Worm (Caenorhabditis elegans) whole organism, L4/young adult: ENCODE measurements around the gene K07H8.8.

Experiments used
- W03F9.2 ChIP-seq: fragments of 150-350 bp; optimal IDR thresholded peaks from 2 replicates; lab custom pipeline; 2014; ENCODE audit warnings: missing biosample characterization, missing genetic modification characterization
- dao-5 ChIP-seq: sonication (generic microtip); optimal IDR thresholded peaks from 2 replicates; lab custom pipeline; 2016; ENCODE audit warnings: missing genotype, missing genetic modification characterization, moderate library complexity, missing compliant biosample characterization
- him-1 ChIP-seq: sonication (generic microtip); optimal IDR thresholded peaks from 2 replicates; lab custom pipeline; 2016; ENCODE audit warnings: missing genotype, missing genetic modification reagents, missing genetic modification characterization, missing compliant biosample characterization

K07H8.8 gene

DNA sequence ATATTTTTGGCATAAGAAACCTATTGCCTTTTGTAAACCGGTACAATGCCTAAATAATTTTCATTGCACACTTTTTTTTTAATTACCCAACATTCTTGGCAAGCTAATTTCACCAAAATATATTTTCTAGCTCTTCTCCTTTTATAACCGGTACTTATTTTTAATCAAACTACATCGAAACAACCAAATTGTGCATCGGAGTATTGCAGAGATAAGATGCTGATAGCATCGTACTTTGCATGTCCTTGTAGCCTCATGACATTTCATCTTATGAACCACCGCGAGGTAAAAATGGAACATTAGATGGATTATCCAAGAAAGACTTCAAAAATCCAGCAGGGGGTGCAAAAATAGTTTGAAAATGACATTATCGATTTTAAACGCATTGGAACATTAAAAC, 13.0 kb downstream of the K07H8.8 start:
- no peak for TF ChIP-seq him-1 (tag; lab: Kevin White, UChicago)
- no peak for TF ChIP-seq dao-5 (tag; lab: Kevin White, UChicago)
- TF ChIP-seq W03F9.2 (tag; lab: Kevin White, UChicago) = no peak

DNA sequence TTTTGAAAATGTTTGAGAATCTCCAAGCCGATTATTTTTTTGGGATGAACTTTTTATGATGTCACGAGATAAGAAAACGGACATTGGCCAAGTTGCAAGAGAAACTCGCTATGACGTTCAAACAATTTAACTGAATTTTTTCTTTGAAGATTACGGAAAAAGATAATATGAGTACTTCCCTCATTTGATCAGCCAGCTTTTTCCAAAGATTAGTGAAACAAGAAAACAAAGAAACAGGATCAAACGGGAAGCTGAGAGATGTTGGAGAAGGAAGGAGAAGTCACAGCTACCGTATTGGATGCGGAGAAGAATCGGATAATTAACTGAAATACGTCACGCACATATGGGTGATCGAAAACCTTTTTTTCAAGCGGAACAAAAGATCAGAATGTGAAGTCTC, 14.0 kb downstream of the K07H8.8 start:
- TF ChIP-seq him-1 (tag; lab: Kevin White, UChicago) (no peak), W03F9.2 (tag; lab: Kevin White, UChicago) (no peak), dao-5 (tag; lab: Kevin White, UChicago) (no peak)

DNA sequence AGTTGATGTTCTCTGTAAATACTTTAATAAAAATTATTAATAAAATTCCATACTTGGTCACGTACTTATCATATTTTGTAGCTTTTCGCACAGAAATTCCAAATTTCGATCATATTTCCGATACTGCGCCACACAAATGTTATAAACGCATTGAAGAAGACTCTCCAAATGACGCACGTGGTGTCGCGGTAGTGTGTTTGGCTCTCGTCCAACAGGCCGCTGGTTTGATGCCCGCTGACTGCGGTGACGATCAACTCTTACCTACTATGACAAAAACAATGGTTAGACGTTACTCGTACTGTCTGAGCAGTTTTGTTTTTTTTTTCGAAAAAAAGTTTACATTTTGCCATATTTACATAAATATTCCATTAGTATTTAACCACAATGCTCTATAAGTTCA, 15.4 kb downstream of the K07H8.8 start:
- TF ChIP-seq him-1 (tag; lab: Kevin White, UChicago) = peak; percentile 60
- TF ChIP-seq W03F9.2 (tag; lab: Kevin White, UChicago) = peak; percentile 69
- TF ChIP-seq dao-5 (tag; lab: Kevin White, UChicago) = peak; percentile 91

DNA sequence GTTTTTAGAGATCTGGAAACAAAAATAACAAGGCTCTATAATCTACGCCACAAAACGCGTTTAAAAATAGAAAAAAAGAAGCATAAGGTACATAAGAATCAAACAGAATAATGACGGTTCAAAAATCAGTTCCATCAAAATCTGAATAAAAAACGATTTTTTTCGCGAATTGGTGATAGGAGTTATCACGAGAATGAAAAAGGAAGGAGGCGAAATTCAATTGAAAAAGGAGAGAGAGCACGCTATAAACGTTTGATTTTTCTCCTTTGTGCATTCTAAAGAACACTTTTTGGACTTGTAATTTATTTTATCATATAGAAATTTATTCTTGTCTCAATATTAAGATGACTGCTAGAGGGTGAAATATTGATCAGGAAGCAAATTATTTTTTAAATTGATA, 16.9 kb downstream of the K07H8.8 start:
- TF ChIP-seq him-1 (tag; lab: Kevin White, UChicago) = no peak
- TF ChIP-seq dao-5 (tag; lab: Kevin White, UChicago) = no peak
- no peak for TF ChIP-seq W03F9.2 (tag; lab: Kevin White, UChicago)

DNA sequence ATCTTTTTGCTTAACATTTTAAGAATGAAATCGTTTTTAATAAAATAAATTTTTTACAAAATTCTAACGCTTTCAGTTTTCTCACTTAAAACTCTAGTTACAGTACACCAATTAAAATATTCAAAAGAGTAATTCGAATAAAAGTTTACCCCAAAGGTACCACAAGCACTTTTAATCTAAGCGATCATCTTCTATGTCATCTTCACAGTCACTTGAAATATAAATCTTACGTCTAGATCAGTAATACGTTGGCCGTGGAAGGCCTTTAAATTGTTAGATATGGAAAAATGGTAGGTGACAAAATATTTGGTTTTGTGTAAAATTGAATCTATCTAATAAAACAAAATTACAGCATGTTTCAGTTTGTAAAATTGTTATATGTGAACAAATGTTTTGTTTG, 20.9 kb downstream of the K07H8.8 start:
- TF ChIP-seq dao-5 (tag; lab: Kevin White, UChicago) (no peak), W03F9.2 (tag; lab: Kevin White, UChicago) (no peak), him-1 (tag; lab: Kevin White, UChicago) (no peak)

DNA sequence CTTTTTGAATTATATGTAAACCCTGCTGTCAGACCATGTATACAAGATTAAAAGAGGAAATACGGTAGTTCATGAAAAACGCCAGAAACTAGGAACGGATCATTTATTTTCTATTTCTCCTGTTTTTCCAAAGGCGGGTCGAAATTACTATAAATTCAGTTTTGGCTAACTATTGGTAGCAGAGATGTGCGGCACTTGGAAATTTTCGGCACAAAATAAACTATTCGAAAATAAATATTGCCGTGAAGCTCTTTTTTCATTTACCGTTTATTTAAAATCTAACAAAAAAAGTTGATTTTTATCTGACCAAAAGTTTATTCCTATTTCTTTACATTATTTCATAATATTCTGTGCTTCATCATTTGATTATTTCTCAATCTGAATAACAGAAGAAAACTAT, 24.1 kb downstream of the K07H8.8 start, which contains the start of gene T09A12.1:
Gene T09A12.1, plus strand, starts transcription at position 301 of the 400 bp plus-strand sequence.
- TF ChIP-seq him-1 (tag; lab: Kevin White, UChicago) (no peak), W03F9.2 (tag; lab: Kevin White, UChicago) (no peak), dao-5 (tag; lab: Kevin White, UChicago) (no peak)

DNA sequence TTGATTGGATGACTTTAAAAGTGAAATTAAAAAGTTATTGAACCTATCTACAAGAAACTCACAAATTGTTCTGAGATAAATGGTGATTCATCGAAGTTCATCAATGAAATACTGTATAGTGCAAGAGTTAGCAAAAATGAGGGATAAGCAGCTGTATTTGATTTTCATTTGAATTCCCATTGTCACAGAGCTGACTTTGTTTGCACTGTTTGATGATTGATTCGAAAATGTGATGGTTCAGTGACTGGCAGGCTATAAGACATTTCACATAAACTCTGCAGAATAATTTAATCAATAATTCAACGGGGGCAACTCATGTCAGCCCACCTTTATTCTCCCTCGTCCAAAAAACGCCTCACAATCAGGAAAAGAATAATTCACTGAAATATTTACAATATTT, 24.6 kb downstream of the K07H8.8 start, which contains the start of gene T09A12.8:
Gene T09A12.8, minus strand, starts transcription at position 101 of the 400 bp plus-strand sequence.
- TF ChIP-seq him-1 (tag; lab: Kevin White, UChicago) = no peak
- TF ChIP-seq W03F9.2 (tag; lab: Kevin White, UChicago) = no peak
- no peak for TF ChIP-seq dao-5 (tag; lab: Kevin White, UChicago)

DNA sequence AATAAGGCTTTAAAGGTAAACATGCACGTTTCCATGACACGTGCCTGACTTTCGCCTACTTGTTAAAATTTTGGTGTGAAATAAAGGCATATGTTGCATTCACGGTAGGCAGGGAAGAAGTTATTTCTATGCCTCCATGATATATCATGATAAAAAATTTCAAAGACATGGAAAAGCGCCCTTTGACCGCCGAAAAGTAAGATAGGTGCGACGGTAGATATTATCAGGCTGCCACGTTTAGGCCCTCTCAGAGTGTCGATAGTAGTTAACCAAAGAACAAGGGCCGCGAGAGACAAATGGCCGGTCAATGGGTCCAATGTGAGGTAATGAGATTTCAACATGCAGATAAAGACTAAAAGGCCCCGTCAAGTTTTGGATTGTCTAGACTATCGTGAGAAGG, 25.0 kb downstream of the K07H8.8 start:
- no peak for TF ChIP-seq W03F9.2 (tag; lab: Kevin White, UChicago)
- TF ChIP-seq dao-5 (tag; lab: Kevin White, UChicago) = no peak
- TF ChIP-seq him-1 (tag; lab: Kevin White, UChicago) = no peak

DNA sequence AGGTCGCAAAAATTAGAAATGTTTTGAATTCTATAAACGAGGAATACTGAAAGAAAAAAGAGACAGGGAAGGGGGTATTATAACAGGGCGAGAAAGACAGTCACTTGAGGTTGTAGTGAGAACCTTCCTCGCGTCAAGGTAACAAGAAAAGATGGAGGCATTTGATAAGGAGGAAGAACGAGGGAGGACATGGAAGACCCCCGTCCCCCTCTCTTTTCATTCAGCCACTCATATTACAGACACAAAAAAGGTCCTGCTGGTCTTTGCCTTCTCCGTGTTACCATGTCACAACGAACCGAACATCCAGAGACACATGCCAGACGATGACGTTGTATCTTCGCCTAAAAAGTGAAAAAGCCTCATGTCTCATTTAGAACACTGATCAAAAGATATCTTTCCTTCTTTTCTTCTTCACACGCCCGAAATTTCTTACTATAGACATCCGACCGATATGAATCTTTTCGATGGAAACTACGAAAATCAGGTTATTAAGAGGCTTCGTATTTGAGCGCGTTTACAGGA, 26.8 kb downstream of the K07H8.8 start:
- TF ChIP-seq dao-5 (tag; lab: Kevin White, UChicago) = no peak
- TF ChIP-seq W03F9.2 (tag; lab: Kevin White, UChicago) = no peak
- no peak for TF ChIP-seq him-1 (tag; lab: Kevin White, UChicago)

DNA sequence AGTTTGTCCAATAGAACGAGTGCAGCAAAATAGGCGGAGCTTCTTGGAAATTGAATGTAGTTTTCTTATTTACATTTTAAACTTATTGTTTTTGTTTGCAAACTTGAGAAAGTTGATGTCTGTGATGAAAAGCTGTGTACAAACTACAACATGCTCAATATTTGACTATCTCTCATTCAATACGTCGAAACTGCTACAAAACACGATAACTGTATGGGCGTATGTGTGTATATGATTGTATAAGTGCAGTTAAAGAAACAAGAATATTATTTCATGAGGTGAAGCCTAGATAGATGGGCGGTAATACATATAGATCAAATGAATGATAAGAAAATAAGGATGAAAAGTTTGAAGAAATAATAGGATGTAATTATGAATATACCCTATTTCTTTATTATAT, 28.6 kb downstream of the K07H8.8 start:
- TF ChIP-seq W03F9.2 (tag; lab: Kevin White, UChicago) (no peak), him-1 (tag; lab: Kevin White, UChicago) (no peak), dao-5 (tag; lab: Kevin White, UChicago) (no peak)

DNA sequence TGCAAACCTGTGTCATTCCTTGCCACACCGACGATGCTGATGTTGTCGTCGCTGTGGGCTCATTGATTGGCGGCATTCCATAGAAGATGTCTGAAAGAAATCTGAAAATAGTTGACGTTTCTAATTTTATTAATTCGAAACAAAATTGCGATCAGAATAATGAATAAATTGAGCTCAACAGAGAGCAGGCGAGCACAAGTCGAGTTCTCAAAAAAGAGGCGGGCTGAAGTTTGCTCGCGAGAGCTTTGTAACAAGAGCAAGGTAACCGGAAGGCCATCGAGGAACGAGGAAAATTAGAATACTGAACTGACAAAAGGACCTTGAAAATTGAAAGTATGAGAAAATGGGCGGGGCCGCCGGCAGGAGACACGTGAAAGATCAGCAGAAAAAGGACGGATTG, 31.7 kb downstream of the K07H8.8 start, which contains the start of gene nhr-66:
Gene nhr-66, minus strand, starts transcription at position 101 of the 400 bp plus-strand sequence.
- no peak for TF ChIP-seq dao-5 (tag; lab: Kevin White, UChicago)
- TF ChIP-seq him-1 (tag; lab: Kevin White, UChicago) = no peak
- no peak for TF ChIP-seq W03F9.2 (tag; lab: Kevin White, UChicago)

DNA sequence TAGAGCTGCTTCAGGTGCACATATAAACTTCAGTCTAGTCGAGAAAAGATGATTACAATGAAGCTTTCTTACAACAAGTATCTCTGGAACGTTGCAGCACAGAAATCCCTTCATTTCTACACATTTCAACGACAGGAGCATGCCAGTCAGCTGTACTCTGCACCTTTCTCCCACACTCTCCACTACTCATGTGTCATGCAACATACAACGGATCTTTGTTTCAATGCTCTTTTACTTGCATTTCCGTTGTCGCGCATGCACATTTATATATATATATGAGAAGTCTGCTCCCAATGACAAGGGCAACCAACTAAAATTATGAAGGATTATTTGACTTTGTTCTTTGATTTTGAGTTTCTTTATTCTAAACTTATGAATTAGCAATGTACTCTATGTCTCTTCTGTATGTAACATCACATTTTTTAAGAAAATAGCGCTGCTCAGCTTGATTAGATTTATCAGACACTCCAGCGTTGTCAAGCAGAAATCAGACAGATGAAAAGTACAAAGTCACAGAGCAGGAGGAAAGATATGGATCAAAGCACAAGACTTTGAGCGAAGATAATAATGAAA, 33.0 kb downstream of the K07H8.8 start:
- TF ChIP-seq him-1 (tag; lab: Kevin White, UChicago) = no peak
- no peak for TF ChIP-seq W03F9.2 (tag; lab: Kevin White, UChicago)
- TF ChIP-seq dao-5 (tag; lab: Kevin White, UChicago) = no peak

DNA sequence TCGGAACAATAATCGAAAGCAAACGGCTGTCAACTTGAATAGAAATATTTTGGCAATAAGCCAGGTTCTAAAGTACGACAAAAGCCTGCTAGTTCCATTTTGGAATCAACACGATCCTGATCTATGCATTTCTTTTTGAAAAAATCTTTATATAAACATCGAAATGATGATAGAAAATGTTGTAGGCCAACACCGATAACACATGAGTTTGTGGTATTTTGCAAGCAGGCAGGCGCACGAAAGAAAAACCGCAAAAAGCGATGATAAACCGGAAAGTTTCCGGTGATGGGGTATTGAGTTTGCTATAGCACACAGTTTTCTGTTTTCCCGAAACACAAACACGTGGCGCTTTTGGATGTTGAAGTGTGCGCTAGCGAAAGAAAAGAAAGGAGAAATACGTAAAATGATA, 34.1 kb downstream of the K07H8.8 start:
- TF ChIP-seq W03F9.2 (tag; lab: Kevin White, UChicago) (no peak), dao-5 (tag; lab: Kevin White, UChicago) (no peak), him-1 (tag; lab: Kevin White, UChicago) (no peak)

DNA sequence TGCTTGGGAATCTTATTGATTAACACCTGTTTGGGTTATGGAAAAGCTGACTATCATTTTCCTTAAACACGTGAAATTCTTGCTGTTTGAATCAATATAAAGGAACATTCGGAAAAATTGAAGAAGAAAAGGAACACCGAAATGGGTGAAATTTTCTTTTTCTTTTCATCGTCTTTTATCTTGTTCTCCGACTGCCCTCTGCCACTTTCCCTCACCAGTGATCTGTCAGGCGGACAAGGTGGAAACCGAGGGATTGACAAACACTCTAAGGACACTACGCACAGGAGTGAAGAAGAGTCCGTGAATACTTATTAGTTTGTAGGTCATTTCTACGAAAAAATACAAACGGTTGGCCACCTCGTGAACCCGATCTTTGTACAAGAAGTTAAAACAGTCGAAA, 34.9 kb downstream of the K07H8.8 start:
- TF ChIP-seq W03F9.2 (tag; lab: Kevin White, UChicago) (no peak), him-1 (tag; lab: Kevin White, UChicago) (no peak), dao-5 (tag; lab: Kevin White, UChicago) (no peak)
